In the genomic region with DNA sequence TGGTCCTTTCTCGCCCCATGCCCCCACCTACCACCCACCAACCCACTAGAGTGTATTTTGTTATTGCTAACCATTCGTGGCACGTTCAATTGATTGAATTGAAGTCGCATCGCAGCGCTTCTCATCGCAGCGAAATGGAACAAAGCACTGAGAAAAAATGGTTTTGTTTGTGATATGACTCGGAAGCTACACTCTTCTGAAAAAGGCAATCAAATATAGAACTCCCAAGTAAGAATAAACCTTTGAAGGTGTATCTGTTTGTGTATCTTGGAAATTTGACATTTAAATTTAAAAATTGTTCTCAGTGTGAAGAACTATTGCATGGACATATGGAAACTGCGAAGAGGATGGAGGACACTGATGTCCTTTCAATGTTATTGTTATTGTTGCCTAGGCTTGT, we compare ENCODE assay signal across 1 fruit fly cellular context.
TF ChIP-seq lines count a peak whose summit lies in the region.

No protein-coding gene starts in this region.

TF ChIP-seq in whole organism, embryonic, 481 proteins besides CTCF, POLR2A, EP300 and RAD21 (continued from another document):
- TF ChIP-seq lilli (GFP tag; optimal IDR thresholded peaks at IDR 0.05; lab: Kevin White, UChicago) = no peak
- peak; percentile 13 for TF ChIP-seq CG8924 (tag; optimal IDR thresholded peaks at IDR 0.05; lab: Kevin White, UChicago)
- TF ChIP-seq repo (GFP tag; optimal IDR thresholded peaks at IDR 0.05; lab: Kevin White, UChicago) = no peak
- no peak for TF ChIP-seq kah (GFP tag; optimal IDR thresholded peaks at IDR 0.05; lab: Kevin White, UChicago)
- TF ChIP-seq sc (optimal IDR thresholded peaks at IDR 0.05; lab: Kevin White, UChicago) = no peak
- TF ChIP-seq sc (GFP tag; optimal IDR thresholded peaks at IDR 0.05; lab: Kevin White, UChicago) = no peak
- no peak for TF ChIP-seq lbe (GFP tag; optimal IDR thresholded peaks at IDR 0.05; lab: Kevin White, UChicago)
- no peak for TF ChIP-seq Nf-YC (tag; optimal IDR thresholded peaks at IDR 0.05; lab: Kevin White, UChicago)
- no peak for TF ChIP-seq psq (GFP tag; optimal IDR thresholded peaks at IDR 0.05; lab: Kevin White, UChicago)
- no peak for TF ChIP-seq crc (GFP tag; optimal IDR thresholded peaks at IDR 0.05; lab: Kevin White, UChicago)
- TF ChIP-seq Rfx (GFP tag; IDR thresholded peaks at IDR 0.05; lab: Robert Waterston, UW) = no peak
- no peak for TF ChIP-seq CG2875 (GFP tag; optimal IDR thresholded peaks at IDR 0.05; lab: Kevin White, UChicago)
- TF ChIP-seq ewg (GFP tag; optimal IDR thresholded peaks at IDR 0.05; lab: Kevin White, UChicago) = no peak
- TF ChIP-seq D19B (GFP tag; optimal IDR thresholded peaks at IDR 0.05; lab: Kevin White, UChicago) = no peak
- TF ChIP-seq grn (GFP tag; optimal IDR thresholded peaks at IDR 0.05; lab: Kevin White, UChicago) = no peak
- no peak for TF ChIP-seq Lim3 (GFP tag; IDR thresholded peaks at IDR 0.05; lab: Robert Waterston, UW)
- no peak for TF ChIP-seq CG9817 (tag; optimal IDR thresholded peaks at IDR 0.05; lab: Kevin White, UChicago)
- TF ChIP-seq D (optimal IDR thresholded peaks at IDR 0.05; lab: Kevin White, UChicago) = peak; percentile 25
- no peak for TF ChIP-seq D (GFP tag; optimal IDR thresholded peaks at IDR 0.05; lab: Kevin White, UChicago)
- TF ChIP-seq CG11696 (GFP tag; IDR thresholded peaks at IDR 0.05; lab: Robert Waterston, UW) = no peak
- TF ChIP-seq gce (GFP tag; IDR thresholded peaks at IDR 0.05; lab: Robert Waterston, UW) = no peak
- no peak for TF ChIP-seq h (optimal IDR thresholded peaks at IDR 0.05; lab: Kevin White, UChicago)
- no peak for TF ChIP-seq Vsx1 (GFP tag; optimal IDR thresholded peaks at IDR 0.05; lab: Kevin White, UChicago)
- no peak for TF ChIP-seq inv (GFP tag; IDR thresholded peaks at IDR 0.05; lab: Robert Waterston, UW; ENCODE audit: partially characterized antibody)
- peak; percentile 1 for TF ChIP-seq CG15601 (tag; optimal IDR thresholded peaks at IDR 0.05; lab: Kevin White, UChicago)
- TF ChIP-seq Oli (tag; optimal IDR thresholded peaks at IDR 0.05; lab: Kevin White, UChicago) = no peak
- no peak for TF ChIP-seq sr (GFP tag; IDR thresholded peaks at IDR 0.05; lab: Robert Waterston, UW)
- TF ChIP-seq CG2199 (GFP tag; IDR thresholded peaks at IDR 0.05; lab: Robert Waterston, UW) = no peak
- no peak for TF ChIP-seq wdn (GFP tag; IDR thresholded peaks at IDR 0.05; lab: Robert Waterston, UW)
- no peak for TF ChIP-seq CG9727 (GFP tag; optimal IDR thresholded peaks at IDR 0.05; lab: Kevin White, UChicago)
- TF ChIP-seq CG12769 (tag; optimal IDR thresholded peaks at IDR 0.05; lab: Kevin White, UChicago) = no peak
- TF ChIP-seq Rx (GFP tag; IDR thresholded peaks at IDR 0.05; lab: Robert Waterston, UW) = no peak
- peak; percentile 27 for TF ChIP-seq CG8089 (GFP tag; optimal IDR thresholded peaks at IDR 0.05; lab: Kevin White, UChicago)
- TF ChIP-seq HLH4C (GFP tag; IDR thresholded peaks at IDR 0.05; lab: Robert Waterston, UW; ENCODE audit: partially characterized antibody) = no peak
- no peak for TF ChIP-seq Dref (GFP tag; IDR thresholded peaks at IDR 0.05; lab: Robert Waterston, UW)
- TF ChIP-seq salm (tag; optimal IDR thresholded peaks at IDR 0.05; lab: Kevin White, UChicago) = no peak
- no peak for TF ChIP-seq cas (GFP tag; IDR thresholded peaks at IDR 0.05; lab: Robert Waterston, UW)
- no peak for TF ChIP-seq CrebB (tag; optimal IDR thresholded peaks at IDR 0.05; lab: Kevin White, UChicago)
- no peak for TF ChIP-seq CG15011 (GFP tag; optimal IDR thresholded peaks at IDR 0.05; lab: Kevin White, UChicago)
- no peak for TF ChIP-seq crp (GFP tag; optimal IDR thresholded peaks at IDR 0.05; lab: Kevin White, UChicago)
- TF ChIP-seq CG6854 (GFP tag; optimal IDR thresholded peaks at IDR 0.05; lab: Kevin White, UChicago) = no peak
- TF ChIP-seq CG7745 (tag; optimal IDR thresholded peaks at IDR 0.05; lab: Kevin White, UChicago) = no peak
- no peak for TF ChIP-seq CG13424 (tag; optimal IDR thresholded peaks at IDR 0.05; lab: Kevin White, UChicago)
- no peak for TF ChIP-seq BEAF-32 (GFP tag; optimal IDR thresholded peaks at IDR 0.05; lab: Kevin White, UChicago)
- TF ChIP-seq Dbx (GFP tag; IDR thresholded peaks at IDR 0.05; lab: Robert Waterston, UW) = no peak
- TF ChIP-seq bbx (GFP tag; IDR thresholded peaks at IDR 0.05; lab: Robert Waterston, UW; ENCODE audit: partially characterized antibody) = no peak
- TF ChIP-seq CG7786 (GFP tag; optimal IDR thresholded peaks at IDR 0.05; lab: Kevin White, UChicago) = no peak
- no peak for TF ChIP-seq al (GFP tag; IDR thresholded peaks at IDR 0.05; lab: Robert Waterston, UW)
- no peak for TF ChIP-seq btn (GFP tag; optimal IDR thresholded peaks at IDR 0.05; lab: Kevin White, UChicago)
- no peak for TF ChIP-seq Taf1 (GFP tag; IDR thresholded peaks at IDR 0.05; lab: Robert Waterston, UW)
- peak; percentile 10 for TF ChIP-seq CG1603 (tag; optimal IDR thresholded peaks at IDR 0.05; lab: Kevin White, UChicago)
- no peak for TF ChIP-seq gsb (GFP tag; IDR thresholded peaks at IDR 0.05; lab: Robert Waterston, UW)
- no peak for TF ChIP-seq zen (tag; optimal IDR thresholded peaks at IDR 0.05; lab: Kevin White, UChicago)
- no peak for TF ChIP-seq Six4 (GFP tag; optimal IDR thresholded peaks at IDR 0.05; lab: Kevin White, UChicago)
- TF ChIP-seq CG34376 (GFP tag; optimal IDR thresholded peaks at IDR 0.05; lab: Kevin White, UChicago) = no peak
- TF ChIP-seq Eip74EF (GFP tag; optimal IDR thresholded peaks at IDR 0.05; lab: Kevin White, UChicago) = no peak
- no peak for TF ChIP-seq slou (GFP tag; optimal IDR thresholded peaks at IDR 0.05; lab: Kevin White, UChicago)
- no peak for TF ChIP-seq tup (GFP tag; optimal IDR thresholded peaks at IDR 0.05; lab: Kevin White, UChicago)
- TF ChIP-seq Hr78 (GFP tag; optimal IDR thresholded peaks at IDR 0.05; lab: Kevin White, UChicago) = no peak
- TF ChIP-seq Med (GFP tag; lab: Kevin White, UChicago) = peak; percentile 41
- TF ChIP-seq CG8765 (GFP tag; IDR thresholded peaks at IDR 0.05; lab: Robert Waterston, UW) = peak; percentile 50; the same call in 1 of the 2 replicates
- peak; percentile 17 for TF ChIP-seq Hsf (GFP tag; optimal IDR thresholded peaks at IDR 0.05; lab: Kevin White, UChicago)
- TF ChIP-seq HmgD (GFP tag; optimal IDR thresholded peaks at IDR 0.05; lab: Kevin White, UChicago) = no peak
- no peak for TF ChIP-seq Dip2 (GFP tag; IDR thresholded peaks at IDR 0.05; lab: Robert Waterston, UW)
- peak; percentile 7 for TF ChIP-seq CG11504 (tag; optimal IDR thresholded peaks at IDR 0.05; lab: Kevin White, UChicago)
- TF ChIP-seq chinmo (GFP tag; IDR thresholded peaks at IDR 0.05; lab: Robert Waterston, UW; ENCODE audit: partially characterized antibody) = no peak
- no peak for TF ChIP-seq trh (GFP tag; optimal IDR thresholded peaks at IDR 0.05; lab: Kevin White, UChicago)
- TF ChIP-seq ci (GFP tag; IDR thresholded peaks at IDR 0.05; lab: Robert Waterston, UW) = 0 out of 3 replicates have a peak, but pooled peaks have one; percentile 29
- TF ChIP-seq gcm2 (GFP tag; optimal IDR thresholded peaks at IDR 0.05; lab: Kevin White, UChicago) = no peak
- no peak for TF ChIP-seq pnt (GFP tag; optimal IDR thresholded peaks at IDR 0.05; lab: Kevin White, UChicago)
- TF ChIP-seq Hand (GFP tag; optimal IDR thresholded peaks at IDR 0.05; lab: Kevin White, UChicago) = no peak
- TF ChIP-seq dmrt11E (tag; optimal IDR thresholded peaks at IDR 0.05; lab: Kevin White, UChicago) = peak; percentile 36
- no peak for TF ChIP-seq CG18764 (GFP tag; optimal IDR thresholded peaks at IDR 0.05; lab: Kevin White, UChicago)
- no peak for TF ChIP-seq CG9932 (GFP tag; IDR thresholded peaks at IDR 0.05; lab: Robert Waterston, UW)
- TF ChIP-seq CG30403 (GFP tag; optimal IDR thresholded peaks at IDR 0.05; lab: Kevin White, UChicago) = peak; percentile 2
- no peak for TF ChIP-seq Dad (GFP tag; optimal IDR thresholded peaks at IDR 0.05; lab: Kevin White, UChicago)
- no peak for TF ChIP-seq knrl (GFP tag; IDR thresholded peaks at IDR 0.05; lab: Robert Waterston, UW; ENCODE audit: partially characterized antibody)
- TF ChIP-seq CG12391 (tag; optimal IDR thresholded peaks at IDR 0.05; lab: Kevin White, UChicago) = no peak
- TF ChIP-seq ato (GFP tag; IDR thresholded peaks at IDR 0.05; lab: Robert Waterston, UW; ENCODE audit: partially characterized antibody) = no peak
- TF ChIP-seq TFAM (GFP tag; optimal IDR thresholded peaks at IDR 0.05; lab: Kevin White, UChicago) = no peak
- no peak for TF ChIP-seq MTF-1 (GFP tag; optimal IDR thresholded peaks at IDR 0.05; lab: Kevin White, UChicago; ENCODE audit: borderline replicate concordance)
- no peak for TF ChIP-seq NC2β (GFP tag; optimal IDR thresholded peaks at IDR 0.05; lab: Kevin White, UChicago)
- no peak for TF ChIP-seq caup (GFP tag; optimal IDR thresholded peaks at IDR 0.05; lab: Kevin White, UChicago; ENCODE audit: severe bottlenecking)
- TF ChIP-seq vnd (GFP tag; IDR thresholded peaks at IDR 0.05; lab: Robert Waterston, UW; ENCODE audit: partially characterized antibody) = no peak
- no peak for TF ChIP-seq bigmax (GFP tag; optimal IDR thresholded peaks at IDR 0.05; lab: Kevin White, UChicago)
- TF ChIP-seq ham (GFP tag; IDR thresholded peaks at IDR 0.05; lab: Robert Waterston, UW) = no peak
